Fruit fly (Drosophila melanogaster) whole organism, adult: ENCODE data around the gene CG13457.

Source experiments
- CG33017 ChIP-seq: fragments of 200-800 bp; sonication (Bioruptor generic); optimal IDR thresholded peaks from 2 replicates; lab custom pipeline; 2018; ENCODE audit warnings: missing biosample characterization, mild to moderate bottlenecking, missing genetic modification characterization, moderate library complexity
- CG5204 ChIP-seq: fragments of 200-800 bp; sonication (Bioruptor generic); optimal IDR thresholded peaks from 2 replicates; lab custom pipeline; 2016; ENCODE audit warnings: missing biosample characterization, missing genetic modification characterization
- kay ChIP-seq: fragments of 200-800 bp; sonication (Bioruptor generic); peaks from one replicate; lab custom pipeline; 2016; ENCODE audit warnings: missing biosample characterization, missing genetic modification characterization, borderline replicate concordance

- no peak for TF ChIP-seq CG5204 (GFP tag; lab: Kevin White, UChicago)
- no peak for TF ChIP-seq kay
- no peak for TF ChIP-seq CG33017
Measured at dm6 chr3L:15169010-15169409, 37.8 kb upstream of the CG13457 start.
